Worm (Caenorhabditis elegans) whole organism, midembryonic: ENCODE data around the gene ptr-14.

Source experiments
- T22C8.4 ChIP-seq: fragments of 200-800 bp; sonication (Bioruptor generic); IDR thresholded peaks from 2 replicates; pipeline ENCODE4 v1.3.6; 2022; ENCODE audit warnings: missing genetic modification characterization, missing compliant biosample characterization
- cog-1 ChIP-seq: sonication (generic microtip); optimal IDR thresholded peaks from 2 replicates; lab custom pipeline; 2016; ENCODE audit warnings: missing genetic modification characterization, missing compliant biosample characterization
- flt-1 ChIP-seq: fragments of 200-800 bp; sonication (Bioruptor generic); IDR thresholded peaks from 2 replicates; pipeline ENCODE4 v1.3.6; 2022; ENCODE audit warnings: missing genetic modification characterization, missing compliant biosample characterization
- klf-2 ChIP-seq: fragments of 200-800 bp; sonication (Bioruptor generic); conservative IDR thresholded peaks from 2 replicates; pipeline ENCODE4 v1.3.6; 2022; ENCODE audit warnings: missing genetic modification reagents, missing genetic modification characterization, missing compliant biosample characterization
- med-1 ChIP-seq: sonication (generic microtip); optimal IDR thresholded peaks from 2 replicates; lab custom pipeline; 2017; ENCODE audit warnings: missing genetic modification characterization, mild to moderate bottlenecking, missing compliant biosample characterization, antibody characterized with exemption, missing genetic modification reagents; ENCODE audit not compliant: insufficient read depth
- ref-1 ChIP-seq: fragments of 200-800 bp; sonication (Bioruptor generic); conservative IDR thresholded peaks from 2 replicates; pipeline ENCODE4 v1.3.6; 2022; ENCODE audit warnings: missing genetic modification reagents, missing genetic modification characterization, missing compliant biosample characterization
- tab-1 ChIP-seq: fragments of 200-800 bp; sonication (Bioruptor generic); IDR thresholded peaks from 2 replicates; pipeline ENCODE4 v1.3.6; 2022; ENCODE audit warnings: missing genetic modification characterization, missing compliant biosample characterization
- ztf-23 ChIP-seq: fragments of 200-800 bp; sonication (Bioruptor generic); IDR thresholded peaks from 2 replicates; pipeline ENCODE4 v1.3.6; 2022; ENCODE audit warnings: missing genetic modification reagents, missing genetic modification characterization, missing compliant biosample characterization
- ztf-29 ChIP-seq: fragments of 200-800 bp; sonication (Bioruptor generic); IDR thresholded peaks from 2 replicates; pipeline ENCODE4 v1.3.6; 2022; ENCODE audit warnings: missing genetic modification reagents, missing genetic modification characterization, missing compliant biosample characterization

Gene ptr-14

DNA sequence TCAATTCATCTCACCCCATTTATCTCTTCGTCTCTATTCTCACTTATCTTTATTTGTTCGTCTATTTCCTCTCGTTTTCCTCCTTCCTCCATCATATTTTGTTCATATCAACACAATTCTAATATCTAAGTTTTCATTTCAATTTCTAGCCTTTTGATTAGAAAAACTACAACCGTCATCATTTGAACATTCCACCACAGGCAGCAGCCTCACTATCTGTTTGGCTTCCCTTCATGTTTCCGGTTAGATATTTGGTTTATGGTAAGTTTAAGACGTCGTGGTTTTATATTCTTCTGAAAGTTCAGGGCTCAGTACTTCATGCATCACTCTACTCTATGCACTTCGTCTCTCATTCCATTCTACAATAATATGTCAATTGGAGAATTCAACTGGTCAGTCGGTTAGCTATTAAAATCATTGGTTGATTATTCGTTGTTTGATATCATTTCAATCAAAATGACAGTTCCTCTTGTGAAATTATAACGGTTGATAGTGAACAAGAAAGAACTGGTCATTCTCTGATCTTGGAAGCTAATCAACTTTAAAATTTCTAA lies 41.6 kb downstream of the ptr-14 start, which contains the start of gene K08C7.1:
Gene K08C7.1 (plus strand): TSS at position 43 of the 554 bp plus-strand sequence.
- TF ChIP-seq T22C8.4 (no peak), flt-1 (GFP tag; lab: Robert Waterston, UW) (no peak), klf-2 (GFP tag; lab: Robert Waterston, UW) (no peak), tab-1 (GFP tag; lab: Robert Waterston, UW) (no peak), med-1 (GFP tag; lab: Kevin White, UChicago) (no peak), ztf-29 (GFP tag; lab: Robert Waterston, UW) (no peak), ztf-23 (GFP tag; lab: Robert Waterston, UW) (no peak), ref-1 (GFP tag; lab: Robert Waterston, UW) (no peak)

DNA sequence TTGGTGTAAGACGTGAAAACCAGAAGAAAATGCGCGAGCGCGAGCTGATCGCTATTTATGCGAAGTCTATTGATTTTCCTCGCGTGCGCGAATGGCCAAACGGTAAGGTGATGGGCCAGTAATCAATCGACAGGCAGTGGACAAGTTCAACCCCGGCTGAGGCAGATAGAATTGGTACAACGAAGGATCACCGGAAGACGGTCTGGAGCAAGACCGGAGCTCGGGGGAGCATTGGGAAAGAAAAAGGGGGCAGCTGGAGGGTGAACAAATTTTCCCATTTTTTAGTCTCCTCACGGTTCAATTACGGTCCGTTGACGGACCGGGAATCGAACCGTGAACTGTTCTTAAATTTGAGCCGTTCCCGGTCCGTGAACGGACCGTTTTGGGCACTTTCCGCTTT lies 43.1 kb downstream of the ptr-14 start:
- TF ChIP-seq ztf-23 (GFP tag; lab: Robert Waterston, UW) (peak; percentile 60; the same call in 1 of the 2 replicates), ztf-29 (GFP tag; lab: Robert Waterston, UW) (0 out of 2 replicates have a peak, but pooled peaks have one; percentile 16), tab-1 (GFP tag; lab: Robert Waterston, UW) (peak; percentile 77)

DNA sequence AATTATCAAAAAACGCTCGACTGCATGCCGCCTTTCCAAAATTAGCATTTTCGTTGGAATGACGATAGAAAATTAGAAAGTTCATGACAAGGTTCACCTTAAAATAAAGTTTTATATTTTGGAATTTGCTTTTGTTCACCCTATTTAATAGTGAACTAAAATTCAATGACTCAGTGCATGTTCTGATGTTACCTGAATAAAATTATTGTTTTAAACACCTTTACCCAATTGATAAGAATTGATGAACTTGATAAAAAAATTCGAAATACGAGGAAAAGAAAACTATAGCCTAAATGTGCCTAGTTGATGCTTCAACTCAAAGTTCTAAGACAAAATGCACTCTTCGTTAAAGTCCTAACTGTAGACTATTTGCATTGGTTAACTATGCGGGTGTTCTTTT lies 45.8 kb downstream of the ptr-14 start:
- TF ChIP-seq T22C8.4 (no peak), med-1 (GFP tag; lab: Kevin White, UChicago) (no peak), ztf-29 (GFP tag; lab: Robert Waterston, UW) (no peak), flt-1 (GFP tag; lab: Robert Waterston, UW) (no peak), tab-1 (GFP tag; lab: Robert Waterston, UW) (no peak), klf-2 (GFP tag; lab: Robert Waterston, UW) (no peak), cog-1 (tag; lab: Kevin White, UChicago) (no peak), ref-1 (GFP tag; lab: Robert Waterston, UW) (no peak), ztf-23 (GFP tag; lab: Robert Waterston, UW) (no peak)

DNA sequence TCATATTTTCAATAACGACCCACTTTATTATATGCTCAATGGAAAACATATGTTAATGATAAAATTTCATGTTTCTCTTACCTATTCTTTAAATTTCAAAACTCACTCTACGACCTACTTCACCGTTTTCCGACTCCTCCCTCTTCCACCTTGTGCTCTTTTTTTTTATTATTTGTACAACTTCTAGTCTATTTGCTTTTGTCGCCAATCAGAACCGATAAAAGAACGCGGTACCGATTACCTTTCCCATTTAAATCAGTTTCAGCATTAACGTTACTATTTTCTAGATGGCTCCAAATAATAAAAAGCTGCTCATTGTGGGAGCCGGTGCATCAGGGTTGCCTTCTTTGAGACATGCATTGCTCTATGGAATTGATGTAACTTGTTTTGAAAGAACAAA lies 46.5 kb downstream of the ptr-14 start, which contains the start of gene fmo-1:
Gene fmo-1 (plus strand): TSS at position 98 of the 400 bp plus-strand sequence.
- TF ChIP-seq flt-1 (GFP tag; lab: Robert Waterston, UW) (no peak), med-1 (GFP tag; lab: Kevin White, UChicago) (no peak), tab-1 (GFP tag; lab: Robert Waterston, UW) (no peak), ztf-23 (GFP tag; lab: Robert Waterston, UW) (no peak), T22C8.4 (no peak), cog-1 (tag; lab: Kevin White, UChicago) (no peak), ztf-29 (GFP tag; lab: Robert Waterston, UW) (no peak), klf-2 (GFP tag; lab: Robert Waterston, UW) (no peak), ref-1 (GFP tag; lab: Robert Waterston, UW) (no peak)

DNA sequence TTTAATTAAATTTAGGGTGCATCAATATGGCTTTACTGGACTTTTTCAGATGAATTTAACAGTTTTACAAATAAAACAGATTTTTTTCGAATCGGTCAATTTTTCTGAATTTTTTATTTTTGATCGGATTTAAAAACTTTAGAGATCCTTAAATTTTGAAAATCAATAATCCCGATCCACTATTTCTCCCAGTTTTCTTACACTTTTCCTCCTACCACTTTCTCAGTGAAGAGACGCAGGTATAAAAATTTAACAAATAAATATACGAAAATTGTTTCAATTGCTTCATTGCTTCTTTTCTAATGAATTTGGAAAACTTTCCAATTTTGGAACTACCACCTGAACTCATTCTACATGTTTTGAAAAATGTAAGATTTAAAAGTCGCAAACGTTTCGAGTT lies 48.9 kb downstream of the ptr-14 start, which contains the start of gene K08C7.7:
Gene K08C7.7 (plus strand): TSS at position 301 of the 400 bp plus-strand sequence.
- no peak for TF ChIP-seq med-1 (GFP tag; lab: Kevin White, UChicago)
- no peak for TF ChIP-seq tab-1 (GFP tag; lab: Robert Waterston, UW)
- no peak for TF ChIP-seq cog-1 (tag; lab: Kevin White, UChicago)
- no peak for TF ChIP-seq flt-1 (GFP tag; lab: Robert Waterston, UW)
- no peak for TF ChIP-seq T22C8.4

DNA sequence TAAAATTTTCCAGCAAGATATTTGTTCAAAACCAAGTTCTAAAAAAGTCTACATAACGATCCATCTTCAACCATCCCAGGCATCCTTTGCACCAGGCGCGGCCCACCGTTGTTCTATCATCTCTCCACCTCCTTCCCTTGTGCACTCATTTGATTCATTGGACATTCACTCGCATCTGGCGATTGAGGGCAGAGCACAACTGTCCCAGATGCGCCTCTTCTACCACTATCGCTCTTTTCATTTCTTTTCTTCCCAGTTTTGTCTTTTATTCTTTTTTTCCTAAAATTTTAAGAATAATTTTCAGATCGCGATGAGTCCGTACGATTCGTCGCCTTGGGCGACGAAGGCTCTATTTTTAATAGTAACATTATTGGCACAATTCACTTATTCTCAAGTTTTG lies 51.3 kb downstream of the ptr-14 start, which contains the start of gene epi-1:
Gene epi-1 (plus strand): TSS at position 301 of the 400 bp plus-strand sequence.
- no peak for TF ChIP-seq ztf-29 (GFP tag; lab: Robert Waterston, UW)
- TF ChIP-seq flt-1 (GFP tag; lab: Robert Waterston, UW): no peak

DNA sequence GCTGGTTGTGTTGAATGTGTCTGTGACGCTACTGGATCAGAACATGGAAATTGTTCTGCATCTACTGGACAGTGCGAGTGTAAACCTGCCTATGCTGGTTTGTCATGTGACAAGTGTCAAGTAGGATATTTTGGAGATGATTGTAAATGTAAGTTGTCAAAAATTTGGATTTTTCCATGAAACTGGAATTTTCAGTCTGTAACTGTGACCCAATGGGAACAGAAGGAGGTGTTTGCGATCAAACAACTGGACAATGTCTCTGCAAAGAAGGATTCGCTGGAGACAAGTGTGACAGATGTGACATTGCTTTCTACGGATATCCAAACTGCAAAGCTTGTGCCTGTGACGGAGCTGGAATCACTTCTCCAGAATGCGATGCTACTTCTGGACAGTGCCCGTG lies 53.3 kb downstream of the ptr-14 start:
- TF ChIP-seq cog-1 (tag; lab: Kevin White, UChicago) (no peak), med-1 (GFP tag; lab: Kevin White, UChicago) (no peak), T22C8.4 (no peak), klf-2 (GFP tag; lab: Robert Waterston, UW) (no peak), ref-1 (GFP tag; lab: Robert Waterston, UW) (no peak), flt-1 (GFP tag; lab: Robert Waterston, UW) (no peak), tab-1 (GFP tag; lab: Robert Waterston, UW) (no peak), ztf-29 (GFP tag; lab: Robert Waterston, UW) (no peak)
